Worm (Caenorhabditis elegans): Measurements from ENCODE around the gene ceh-100.

ce11 chrII:12546413-12546812, 57.1 kb downstream of the ceh-100 start, which contains the start of the genes F49C5.5 and F49C5.10:
- TF ChIP-seq cog-1 (tag; optimal IDR thresholded peaks at IDR 0.05), result no peak
- TF ChIP-seq med-1 (GFP tag; optimal IDR thresholded peaks at IDR 0.05; ENCODE audit: insufficient read depth), result no peak
- TF ChIP-seq tab-1 (GFP tag; IDR thresholded peaks at IDR 0.05), result no peak
- no peak for TF ChIP-seq flt-1 (GFP tag; IDR thresholded peaks at IDR 0.05)
- TF ChIP-seq ref-1 (GFP tag; conservative IDR thresholded peaks at IDR 0.05), result no peak

Data from whole organism, midembryonic.